Worm (Caenorhabditis elegans) whole organism, young adult: Measurements from ENCODE around the gene T08A11.1.

Experiments used
- B0035.1 ChIP-seq: sonication (generic microtip); optimal IDR thresholded peaks from 2 replicates; lab custom pipeline; 2016; ENCODE audit warnings: missing genetic modification characterization, mild to moderate bottlenecking, missing compliant biosample characterization, missing genotype, missing genetic modification reagents
- B0336.3 ChIP-seq: fragments of 200-800 bp; sonication (Bioruptor generic); IDR thresholded peaks from 2 replicates; pipeline ENCODE4 v1.3.6; 2022; ENCODE audit warnings: missing genetic modification characterization, missing compliant biosample characterization
- F23B12.7 ChIP-seq: sonication (generic microtip); optimal IDR thresholded peaks from 2 replicates; lab custom pipeline; 2017; ENCODE audit warnings: missing genetic modification characterization, mild to moderate bottlenecking, missing compliant biosample characterization, antibody characterized with exemption, moderate library complexity; ENCODE audit not compliant: insufficient read depth
- F33H1.4 ChIP-seq: fragments of 200-800 bp; sonication (Bioruptor generic); IDR thresholded peaks from 2 replicates; pipeline ENCODE4 v1.3.6; 2022; ENCODE audit warnings: missing genetic modification reagents, missing genetic modification characterization, missing compliant biosample characterization
- T07F8.4 ChIP-seq: sonication (generic microtip); optimal IDR thresholded peaks from 2 replicates; lab custom pipeline; 2016; ENCODE audit warnings: mild to moderate bottlenecking, missing genetic modification characterization, moderate library complexity, missing compliant biosample characterization
- Y53F4B.3 ChIP-seq: fragments of 200-800 bp; sonication (Bioruptor generic); IDR thresholded peaks from 2 replicates; pipeline ENCODE4 v1.3.6; 2022; ENCODE audit warnings: missing genetic modification reagents, missing genetic modification characterization, missing compliant biosample characterization
- Y53G8AR.9 ChIP-seq: fragments of 200-800 bp; sonication (Bioruptor generic); conservative IDR thresholded peaks from 2 replicates; pipeline ENCODE4 v1.3.6; 2022; ENCODE audit warnings: missing genetic modification reagents, missing genetic modification characterization, missing compliant biosample characterization
- Y67H2A.10 ChIP-seq: fragments of 200-800 bp; sonication (Bioruptor generic); conservative IDR thresholded peaks from 2 replicates; pipeline ENCODE4 v1.3.6; 2022; ENCODE audit warnings: missing genetic modification reagents, missing genetic modification characterization, missing compliant biosample characterization
- Y79H2A.3 ChIP-seq: fragments of 200-800 bp; sonication (Bioruptor generic); conservative IDR thresholded peaks from 2 replicates; pipeline ENCODE4 v1.3.6; 2022; ENCODE audit warnings: missing genetic modification reagents, missing genetic modification characterization, missing compliant biosample characterization
- akir-1 ChIP-seq: fragments of 200-800 bp; sonication (Bioruptor generic); optimal IDR thresholded peaks from 2 replicates; lab custom pipeline; 2018; ENCODE audit warnings: mild to moderate bottlenecking, missing genetic modification characterization, moderate library complexity, missing compliant biosample characterization
- ama-1 ChIP-seq, 3 experiments: fragments of 150-350 bp in 1 of 3; sonication (generic microtip) in 2 of 3; optimal IDR thresholded peaks; 2 replicates each; lab custom pipeline; 2014 to 2018; ENCODE audit warnings: missing biosample characterization in 2 of 3, missing genetic modification characterization in 2 of 3, missing genetic modification reagents in 2 of 3
- atf-7 ChIP-seq: sonication (generic microtip); optimal IDR thresholded peaks from 2 replicates; lab custom pipeline; 2017; ENCODE audit warnings: mild to moderate bottlenecking, missing genetic modification characterization, missing compliant biosample characterization
- athp-1 ChIP-seq: sonication (generic microtip); optimal IDR thresholded peaks from 2 replicates; lab custom pipeline; 2017; ENCODE audit warnings: mild to moderate bottlenecking, missing genetic modification characterization, missing compliant biosample characterization
- bed-1 ChIP-seq: fragments of 200-800 bp; sonication (Bioruptor generic); IDR thresholded peaks from 2 replicates; pipeline ENCODE4 v1.3.6; 2022; ENCODE audit warnings: missing genetic modification reagents, missing genetic modification characterization, missing compliant biosample characterization
- cebp-2 ChIP-seq: fragments of 200-800 bp; sonication (Bioruptor generic); IDR thresholded peaks from 2 replicates; pipeline ENCODE4 v1.3.6; 2022; ENCODE audit warnings: missing genetic modification characterization, missing compliant biosample characterization
- ceh-100 ChIP-seq: fragments of 200-800 bp; sonication (Bioruptor generic); IDR thresholded peaks from 2 replicates; pipeline ENCODE4 v1.3.6; 2022; ENCODE audit warnings: missing genetic modification reagents, missing genetic modification characterization, missing compliant biosample characterization
- ceh-58 ChIP-seq: fragments of 200-800 bp; sonication (Bioruptor generic); IDR thresholded peaks from 2 replicates; pipeline ENCODE4 v1.3.6; 2022; ENCODE audit warnings: missing genetic modification characterization, missing compliant biosample characterization
- ceh-91 ChIP-seq: fragments of 200-800 bp; sonication (Bioruptor generic); IDR thresholded peaks from 2 replicates; pipeline ENCODE4 v1.3.6; 2022; ENCODE audit warnings: missing genetic modification reagents, missing genetic modification characterization, missing compliant biosample characterization
- chd-7 ChIP-seq: sonication (generic microtip); optimal IDR thresholded peaks from 2 replicates; lab custom pipeline; 2016; ENCODE audit warnings: mild to moderate bottlenecking, missing genetic modification characterization, moderate library complexity, missing compliant biosample characterization
- ets-4 ChIP-seq: fragments of 200-800 bp; sonication (Bioruptor generic); optimal IDR thresholded peaks from 2 replicates; lab custom pipeline; 2018; ENCODE audit warnings: mild to moderate bottlenecking, missing genetic modification characterization, missing compliant biosample characterization
- hmg-1.2 ChIP-seq: fragments of 200-800 bp; sonication (Bioruptor generic); IDR thresholded peaks from 2 replicates; pipeline ENCODE4 v1.3.6; 2022; ENCODE audit warnings: missing genetic modification reagents, missing genetic modification characterization, missing compliant biosample characterization
- lin-26 ChIP-seq: fragments of 200-800 bp; sonication (Bioruptor generic); IDR thresholded peaks from 2 replicates; pipeline ENCODE4 v1.3.6; 2022; ENCODE audit warnings: missing genetic modification reagents, missing genetic modification characterization, missing compliant biosample characterization
- lin-40 ChIP-seq: sonication (generic microtip); optimal IDR thresholded peaks from 2 replicates; lab custom pipeline; 2016; ENCODE audit warnings: missing genetic modification characterization, mild to moderate bottlenecking, missing compliant biosample characterization, missing genotype, missing genetic modification reagents
- lin-54 ChIP-seq: fragments of 200-800 bp; sonication (Bioruptor generic); optimal IDR thresholded peaks from 2 replicates; lab custom pipeline; 2018; ENCODE audit warnings: mild to moderate bottlenecking, missing genetic modification characterization, missing compliant biosample characterization
- lsl-1 ChIP-seq: fragments of 200-800 bp; sonication (Bioruptor generic); optimal IDR thresholded peaks from 2 replicates; lab custom pipeline; 2018; ENCODE audit warnings: mild to moderate bottlenecking, missing genetic modification characterization, moderate library complexity, missing compliant biosample characterization
- madf-10 ChIP-seq: sonication (generic microtip); optimal IDR thresholded peaks from 2 replicates; lab custom pipeline; 2016; ENCODE audit warnings: mild to moderate bottlenecking, missing genetic modification characterization, missing compliant biosample characterization
- mcd-1 ChIP-seq: fragments of 200-800 bp; sonication (Bioruptor generic); IDR thresholded peaks from 2 replicates; pipeline ENCODE4 v1.3.6; 2022; ENCODE audit warnings: missing genetic modification reagents, missing genetic modification characterization, missing compliant biosample characterization
- nfya-1 ChIP-seq: sonication (generic microtip); optimal IDR thresholded peaks from 2 replicates; lab custom pipeline; 2017; ENCODE audit warnings: antibody characterized with exemption, missing compliant biosample characterization, missing genetic modification characterization, borderline replicate concordance; ENCODE audit not compliant: insufficient read depth
- nfyb-1 ChIP-seq: fragments of 200-800 bp; sonication (Bioruptor generic); IDR thresholded peaks from 2 replicates; pipeline ENCODE4 v1.3.6; 2022; ENCODE audit warnings: missing genetic modification reagents, missing genetic modification characterization, missing compliant biosample characterization
- nhr-90 ChIP-seq: sonication (generic microtip); optimal IDR thresholded peaks from 2 replicates; lab custom pipeline; 2016; ENCODE audit warnings: missing genotype, mild to moderate bottlenecking, missing genetic modification characterization, missing compliant biosample characterization
- pbrm-1 ChIP-seq: fragments of 200-800 bp; sonication (Bioruptor generic); IDR thresholded peaks from 2 replicates; pipeline ENCODE4 v1.3.6; 2022; ENCODE audit warnings: missing genetic modification reagents, missing genetic modification characterization, missing compliant biosample characterization
- rcor-1 ChIP-seq: fragments of 200-800 bp; sonication (Bioruptor generic); IDR thresholded peaks from 2 replicates; pipeline ENCODE4 v1.3.6; 2022; ENCODE audit warnings: missing genetic modification reagents, missing genetic modification characterization, missing compliant biosample characterization
- repo-1 ChIP-seq: sonication (generic microtip); optimal IDR thresholded peaks from 2 replicates; lab custom pipeline; 2017; ENCODE audit warnings: mild to moderate bottlenecking, missing genetic modification characterization, missing compliant biosample characterization
- sea-2 ChIP-seq: fragments of 200-800 bp; sonication (Bioruptor generic); IDR thresholded peaks from 2 replicates; pipeline ENCODE4 v1.3.6; 2022; ENCODE audit warnings: missing genetic modification characterization, missing compliant biosample characterization
- snpc-1.1 ChIP-seq: sonication (generic microtip); optimal IDR thresholded peaks from 2 replicates; lab custom pipeline; 2017; ENCODE audit warnings: missing genetic modification characterization, mild to moderate bottlenecking, missing compliant biosample characterization, antibody characterized with exemption, moderate library complexity, missing genotype, missing genetic modification reagents; ENCODE audit not compliant: insufficient read depth
- somi-1 ChIP-seq: fragments of 200-800 bp; sonication (Bioruptor generic); optimal IDR thresholded peaks from 2 replicates; lab custom pipeline; 2018; ENCODE audit warnings: mild to moderate bottlenecking, missing genetic modification characterization, missing compliant biosample characterization
- sptf-2 ChIP-seq: fragments of 200-800 bp; sonication (Bioruptor generic); optimal IDR thresholded peaks from 2 replicates; lab custom pipeline; 2018; ENCODE audit warnings: mild to moderate bottlenecking, missing genetic modification characterization, missing compliant biosample characterization
- tbx-9 ChIP-seq: sonication (generic microtip); optimal IDR thresholded peaks from 2 replicates; lab custom pipeline; 2016; ENCODE audit warnings: borderline replicate concordance, missing genetic modification characterization, inconsistent platforms, missing compliant biosample characterization
- unc-62 ChIP-seq: fragments of 150-350 bp; optimal IDR thresholded peaks from 2 replicates; lab custom pipeline; 2014; ENCODE audit warnings: missing biosample characterization, missing genetic modification reagents, missing genetic modification characterization
- zim-3 ChIP-seq: sonication (generic microtip); optimal IDR thresholded peaks from 2 replicates; lab custom pipeline; 2017; ENCODE audit warnings: mild to moderate bottlenecking, missing genetic modification characterization, moderate library complexity, missing compliant biosample characterization
- ztf-3 ChIP-seq: fragments of 200-800 bp; sonication (Bioruptor generic); optimal IDR thresholded peaks from 2 replicates; lab custom pipeline; 2018; ENCODE audit warnings: mild to moderate bottlenecking, missing genetic modification characterization, missing compliant biosample characterization
- ztf-6 ChIP-seq: fragments of 200-800 bp; sonication (Bioruptor generic); IDR thresholded peaks from 2 replicates; pipeline ENCODE4 v1.3.6; 2022; ENCODE audit warnings: missing genetic modification reagents, missing genetic modification characterization, missing compliant biosample characterization

Gene T08A11.1

DNA sequence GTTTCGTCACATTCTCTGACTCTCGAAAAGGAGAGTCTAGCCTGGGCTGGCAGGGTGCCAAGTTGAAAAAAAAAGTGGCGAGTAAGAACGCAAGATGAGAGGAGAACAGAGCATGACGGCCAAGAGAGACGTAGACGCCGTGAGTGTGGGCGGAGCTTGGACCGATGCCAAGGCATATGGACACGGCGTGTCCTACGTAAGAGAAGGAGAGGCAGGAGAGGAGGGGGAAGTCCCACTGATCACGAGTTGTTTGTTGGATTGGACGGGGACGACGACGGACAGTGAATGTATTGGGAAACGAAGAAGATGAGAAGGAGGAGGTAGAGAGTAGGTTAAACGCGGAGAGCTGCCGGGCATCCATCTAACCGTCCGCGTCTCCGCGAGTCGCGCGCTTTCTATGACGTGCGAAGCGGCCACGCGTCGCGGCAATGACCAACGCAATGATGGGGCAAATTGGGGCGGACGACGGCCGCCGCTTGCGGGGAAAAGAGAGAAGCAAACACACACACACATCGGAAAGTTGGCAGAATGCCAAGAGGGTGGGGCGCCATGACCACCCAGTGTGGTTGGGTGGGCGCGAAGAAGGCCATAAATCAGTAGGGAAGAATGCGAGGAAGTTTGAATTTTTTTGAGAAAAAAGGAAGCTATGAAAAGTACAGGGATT, 19.1 kb upstream of the T08A11.1 start (continued):
- peak; percentile 92 for TF ChIP-seq Y53G8AR.9 (GFP tag; lab: Robert Waterston, UW)
- TF ChIP-seq sea-2 (GFP tag; lab: Robert Waterston, UW): peak; percentile 86; the same call in 1 of the 2 replicates
- peak; percentile 82 for TF ChIP-seq lin-54 (GFP tag; lab: Kevin White, UChicago)
- TF ChIP-seq atf-7 (tag; lab: Kevin White, UChicago): peak; percentile 100
- TF ChIP-seq B0336.3 (GFP tag; lab: Robert Waterston, UW): peak; percentile 99
- TF ChIP-seq ceh-100 (GFP tag; lab: Robert Waterston, UW): peak; percentile 78
- TF ChIP-seq hmg-1.2 (GFP tag; lab: Robert Waterston, UW): peak; percentile 92
- no peak for TF ChIP-seq ama-1 (optimal IDR thresholded peaks at IDR 0.05; lab: Kevin White, UChicago)
- TF ChIP-seq ama-1 (GFP tag; optimal IDR thresholded peaks at IDR 0.05; lab: Kevin White, UChicago): no peak
- TF ChIP-seq rcor-1 (GFP tag; lab: Robert Waterston, UW): peak; percentile 79
- TF ChIP-seq snpc-1.1 (tag; lab: Kevin White, UChicago): no peak
- peak; percentile 69; the same call in 1 of the 2 replicates for TF ChIP-seq ztf-6 (GFP tag; lab: Robert Waterston, UW)
- TF ChIP-seq bed-1 (GFP tag; lab: Robert Waterston, UW): 0 out of 2 replicates have a peak, but pooled peaks have one; percentile 20
- peak; percentile 58 for TF ChIP-seq ets-4 (GFP tag; lab: Kevin White, UChicago)
- TF ChIP-seq ceh-91 (GFP tag; lab: Robert Waterston, UW): 0 out of 2 replicates have a peak, but pooled peaks have one; percentile 25
- peak; percentile 96 for TF ChIP-seq athp-1 (tag; lab: Kevin White, UChicago)
- 0 out of 2 replicates have a peak, but pooled peaks have one; percentile 47 for TF ChIP-seq cebp-2 (GFP tag; lab: Robert Waterston, UW)
- TF ChIP-seq T07F8.4 (tag; lab: Kevin White, UChicago): peak; percentile 13
- no peak for TF ChIP-seq tbx-9 (tag; lab: Kevin White, UChicago)
- TF ChIP-seq zim-3 (tag; lab: Kevin White, UChicago): peak; percentile 41
- TF ChIP-seq B0035.1 (tag; lab: Kevin White, UChicago): peak; percentile 89
- TF ChIP-seq ztf-3 (GFP tag; lab: Kevin White, UChicago): peak; percentile 93
- peak; percentile 92 for TF ChIP-seq pbrm-1 (GFP tag; lab: Robert Waterston, UW)
- TF ChIP-seq lin-40 (tag; lab: Kevin White, UChicago): peak; percentile 99
- TF ChIP-seq Y53F4B.3 (GFP tag; lab: Robert Waterston, UW): no peak
- TF ChIP-seq madf-10 (tag; lab: Kevin White, UChicago): peak; percentile 98
- no peak for TF ChIP-seq sptf-2
- TF ChIP-seq chd-7 (tag; lab: Kevin White, UChicago): peak; percentile 100
- peak; percentile 94 for TF ChIP-seq repo-1 (tag; lab: Kevin White, UChicago)
- TF ChIP-seq lin-26 (GFP tag; lab: Robert Waterston, UW): peak; percentile 81
- TF ChIP-seq somi-1: peak; percentile 100
- TF ChIP-seq Y67H2A.10 (GFP tag; lab: Robert Waterston, UW): no peak; the same call in 1 of the 2 replicates
- no peak for TF ChIP-seq F23B12.7 (tag; lab: Kevin White, UChicago)

DNA sequence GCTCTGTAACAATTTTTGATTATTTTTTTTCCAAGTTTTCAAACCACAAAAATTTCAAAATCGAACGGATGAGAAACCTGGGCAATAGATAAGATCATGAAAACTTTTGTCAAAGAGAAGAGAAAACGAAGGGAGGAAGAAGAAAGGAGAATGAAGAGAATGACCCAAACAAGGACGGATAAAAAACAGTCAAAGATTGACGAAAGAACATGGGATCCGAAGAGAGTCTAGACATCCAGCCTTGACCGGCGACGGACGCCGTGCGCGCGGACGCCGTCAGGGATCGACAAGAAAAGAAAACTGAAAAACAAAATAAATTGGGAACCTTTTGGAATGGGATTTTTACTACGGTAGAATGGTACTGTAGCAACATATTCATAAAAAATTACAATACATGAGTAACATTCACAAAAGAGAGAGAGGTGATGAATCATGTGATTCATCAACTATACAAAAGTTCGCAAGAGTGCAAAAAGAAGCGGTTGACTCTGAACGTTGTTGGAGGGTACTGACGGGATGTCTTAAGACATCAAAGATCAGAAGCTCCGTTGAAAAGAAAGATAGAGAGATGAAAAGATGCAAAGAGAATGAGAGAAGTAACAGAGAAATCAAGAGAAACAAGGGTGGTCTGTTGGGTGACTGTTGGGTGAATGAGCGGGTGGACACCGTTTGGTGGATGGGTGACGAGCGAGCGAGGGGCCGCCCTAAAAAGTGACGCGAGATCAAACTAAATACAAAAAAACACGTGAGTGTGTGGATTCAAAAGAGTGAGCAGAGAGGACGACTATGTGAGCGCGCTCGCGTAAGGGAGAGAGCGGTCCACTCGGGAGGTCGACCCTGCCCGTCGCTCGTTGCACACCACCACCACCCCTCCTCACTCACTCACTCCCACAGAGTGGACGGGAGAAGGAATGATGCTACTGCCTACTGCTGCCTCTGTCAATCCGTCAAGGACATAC, 17.5 kb upstream of the T08A11.1 start, which contains the start of gene sup-26:
sup-26 (minus strand) TSS at position 10 of the 959 bp plus-strand sequence.
- TF ChIP-seq akir-1 (GFP tag; lab: Kevin White, UChicago) (no peak), nhr-90 (tag; lab: Kevin White, UChicago) (no peak), ceh-58 (GFP tag; lab: Robert Waterston, UW) (no peak), mcd-1 (GFP tag; lab: Robert Waterston, UW) (peak; percentile 29; the same call in 1 of the 2 replicates), hmg-1.2 (GFP tag; lab: Robert Waterston, UW) (0 out of 2 replicates have a peak, but pooled peaks have one; percentile 39), nfya-1 (no peak), Y79H2A.3 (GFP tag; lab: Robert Waterston, UW) (no peak), lsl-1 (GFP tag; lab: Kevin White, UChicago) (no peak), nfyb-1 (GFP tag; lab: Robert Waterston, UW) (no peak), F33H1.4 (GFP tag; lab: Robert Waterston, UW) (no peak), ama-1 (optimal IDR thresholded peaks at IDR 0.05; lab: Kevin White, UChicago) (no peak), ama-1 (GFP tag; optimal IDR thresholded peaks at IDR 0.05; lab: Kevin White, UChicago) (no peak), unc-62 (GFP tag; lab: Kevin White, UChicago) (no peak), lin-40 (tag; lab: Kevin White, UChicago) (no peak), bed-1 (GFP tag; lab: Robert Waterston, UW) (no peak), ztf-6 (GFP tag; lab: Robert Waterston, UW) (no peak), madf-10 (tag; lab: Kevin White, UChicago) (no peak)
